Worm (Caenorhabditis elegans): ENCODE results near the gene ztf-14.

The ztf-14 gene

DNA sequence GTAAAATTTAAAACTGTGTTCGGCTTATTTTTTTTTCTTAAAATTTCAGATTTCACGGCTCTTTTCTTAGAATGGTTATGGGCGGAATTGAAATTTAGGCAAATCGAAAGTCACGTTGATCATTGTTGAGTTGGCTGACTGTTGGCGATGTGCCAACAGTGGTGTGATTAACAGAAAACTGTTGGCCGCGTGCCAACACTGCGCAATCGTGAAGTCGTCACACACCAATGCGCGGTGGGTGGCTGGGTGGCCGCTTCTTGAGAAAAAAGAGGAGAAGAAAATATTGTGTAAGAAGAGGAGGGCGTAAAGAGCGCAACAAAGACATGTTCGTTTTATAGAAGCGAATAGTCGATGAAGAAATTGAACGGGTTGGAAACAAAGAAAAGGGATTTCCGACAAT lies 4.8 kb upstream of the ztf-14 start (continued):
- TF ChIP-seq hlh-6 (tag; optimal IDR thresholded peaks at IDR 0.05) (no peak), dmd-4 (tag; optimal IDR thresholded peaks at IDR 0.05; ENCODE audit: borderline replicate concordance) (peak; percentile 14), nhr-232 (tag; optimal IDR thresholded peaks at IDR 0.05) (no peak), pqm-1 (tag; optimal IDR thresholded peaks at IDR 0.05) (no peak), mec-3 (tag; optimal IDR thresholded peaks at IDR 0.05; ENCODE audit: borderline replicate concordance) (no peak), ama-1 (optimal IDR thresholded peaks at IDR 0.05) (peak; percentile 68), pros-1 (tag; optimal IDR thresholded peaks at IDR 0.05) (no peak), sox-2 (GFP tag; IDR thresholded peaks at IDR 0.05) (peak; percentile 55; the same call in 1 of the 2 replicates)

DNA sequence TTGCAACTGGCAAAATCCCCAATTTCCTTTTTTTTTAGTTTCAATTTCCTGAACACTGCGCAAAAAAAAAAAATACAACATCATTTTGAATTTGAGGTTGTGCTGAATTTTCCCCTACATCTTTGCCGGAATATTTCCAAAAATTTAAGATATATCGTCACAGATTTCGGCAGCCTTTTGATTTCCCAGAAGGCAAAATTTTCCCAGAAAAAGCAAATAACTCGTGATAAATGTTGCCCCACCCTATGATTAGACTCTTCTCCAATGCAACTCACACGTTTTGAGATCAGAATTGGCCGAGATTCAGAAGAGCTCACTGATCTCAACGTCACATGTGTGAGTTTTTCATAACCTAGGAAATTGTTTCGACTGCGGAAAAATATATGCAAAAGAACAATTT lies 3.4 kb upstream of the ztf-14 start:
- TF ChIP-seq ceh-18 (tag; optimal IDR thresholded peaks at IDR 0.05): no peak
- TF ChIP-seq ahr-1 (tag; optimal IDR thresholded peaks at IDR 0.05): no peak
- TF ChIP-seq sdc-2 (tag; optimal IDR thresholded peaks at IDR 0.05): no peak
- TF ChIP-seq pros-1 (tag; optimal IDR thresholded peaks at IDR 0.05): no peak
- TF ChIP-seq pat-9 (tag; optimal IDR thresholded peaks at IDR 0.05): no peak
- TF ChIP-seq unc-42 (tag; optimal IDR thresholded peaks at IDR 0.05): no peak
- no peak for TF ChIP-seq hlh-30 (tag; optimal IDR thresholded peaks at IDR 0.05; ENCODE audit: insufficient read depth)
- TF ChIP-seq dmd-4 (tag; optimal IDR thresholded peaks at IDR 0.05; ENCODE audit: borderline replicate concordance): no peak
- TF ChIP-seq F13H6.1 (tag; optimal IDR thresholded peaks at IDR 0.05): no peak
- no peak for TF ChIP-seq fax-1 (tag; optimal IDR thresholded peaks at IDR 0.05)
- no peak for TF ChIP-seq K02D7.2 (tag; optimal IDR thresholded peaks at IDR 0.05)
- no peak for TF ChIP-seq pha-2 (tag; optimal IDR thresholded peaks at IDR 0.05)

DNA sequence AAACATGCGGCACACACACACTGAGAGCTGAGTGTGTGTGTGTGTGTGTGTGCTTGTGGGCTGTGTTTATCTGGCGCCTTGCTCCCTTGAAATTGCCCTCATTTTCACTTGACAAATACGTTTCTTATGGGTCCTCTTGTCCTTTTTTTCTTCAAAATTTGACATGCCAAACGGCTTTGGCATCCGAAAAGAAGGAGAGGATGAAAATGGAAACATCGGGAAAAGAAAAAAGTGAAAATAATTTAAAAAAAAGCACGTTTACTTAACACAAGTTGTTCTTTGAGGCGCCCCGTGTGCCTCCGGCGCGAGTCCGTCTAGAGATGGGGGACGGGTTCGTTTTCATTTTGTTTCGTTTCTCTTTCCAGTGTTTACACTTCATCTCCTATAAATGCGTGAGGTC lies 810 bp upstream of the ztf-14 start:
- TF ChIP-seq ceh-9 (tag; optimal IDR thresholded peaks at IDR 0.05): no peak
- no peak for TF ChIP-seq dve-1 (tag; optimal IDR thresholded peaks at IDR 0.05)
- TF ChIP-seq ceh-34 (tag; optimal IDR thresholded peaks at IDR 0.05): no peak
- TF ChIP-seq fax-1 (tag; optimal IDR thresholded peaks at IDR 0.05): no peak
- TF ChIP-seq ceh-6 (GFP tag; optimal IDR thresholded peaks at IDR 0.05): no peak
- TF ChIP-seq madf-2 (tag; optimal IDR thresholded peaks at IDR 0.05): no peak
- no peak for TF ChIP-seq elt-4 (tag; optimal IDR thresholded peaks at IDR 0.05)
- no peak for TF ChIP-seq eyg-1 (tag; optimal IDR thresholded peaks at IDR 0.05)
- TF ChIP-seq ceh-24 (tag; optimal IDR thresholded peaks at IDR 0.05): no peak
- no peak for TF ChIP-seq lim-6 (tag; optimal IDR thresholded peaks at IDR 0.05)
- TF ChIP-seq ref-2 (tag; optimal IDR thresholded peaks at IDR 0.05): no peak
- no peak for TF ChIP-seq zip-5 (tag; optimal IDR thresholded peaks at IDR 0.05)
- TF ChIP-seq syd-9 (tag; optimal IDR thresholded peaks at IDR 0.05): no peak
- TF ChIP-seq mec-3 (tag; optimal IDR thresholded peaks at IDR 0.05; ENCODE audit: borderline replicate concordance): no peak
- no peak for TF ChIP-seq ceh-22 (tag; optimal IDR thresholded peaks at IDR 0.05)
- no peak for TF ChIP-seq dmd-4 (tag; optimal IDR thresholded peaks at IDR 0.05; ENCODE audit: borderline replicate concordance)
- no peak for TF ChIP-seq pat-9 (tag; optimal IDR thresholded peaks at IDR 0.05)
- no peak for TF ChIP-seq ceh-2 (tag; optimal IDR thresholded peaks at IDR 0.05)
- TF ChIP-seq nhr-11 (tag; optimal IDR thresholded peaks at IDR 0.05): no peak

DNA sequence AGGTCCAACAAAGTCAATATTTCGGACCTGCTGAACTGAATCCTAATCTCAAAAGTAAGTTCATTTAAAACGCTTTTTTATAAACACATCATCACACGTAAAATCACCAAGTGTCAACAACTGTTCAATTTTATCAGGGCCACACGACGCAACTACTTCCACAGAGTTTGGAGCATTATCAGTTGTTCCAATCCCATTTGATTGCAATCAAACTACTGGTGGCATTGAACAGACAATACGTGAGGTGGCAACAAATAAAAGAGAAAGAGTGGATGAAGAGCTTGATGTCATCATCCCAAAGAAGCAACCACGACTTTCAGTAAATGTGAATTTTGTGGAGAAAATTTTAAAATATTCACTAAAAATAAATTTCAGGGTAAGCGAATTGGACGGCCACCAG lies 660 bp downstream of the ztf-14 start:
- no peak for TF ChIP-seq K02D7.2 (tag; optimal IDR thresholded peaks at IDR 0.05)
- peak; percentile 1 for TF ChIP-seq elt-2 (tag; optimal IDR thresholded peaks at IDR 0.05)

DNA sequence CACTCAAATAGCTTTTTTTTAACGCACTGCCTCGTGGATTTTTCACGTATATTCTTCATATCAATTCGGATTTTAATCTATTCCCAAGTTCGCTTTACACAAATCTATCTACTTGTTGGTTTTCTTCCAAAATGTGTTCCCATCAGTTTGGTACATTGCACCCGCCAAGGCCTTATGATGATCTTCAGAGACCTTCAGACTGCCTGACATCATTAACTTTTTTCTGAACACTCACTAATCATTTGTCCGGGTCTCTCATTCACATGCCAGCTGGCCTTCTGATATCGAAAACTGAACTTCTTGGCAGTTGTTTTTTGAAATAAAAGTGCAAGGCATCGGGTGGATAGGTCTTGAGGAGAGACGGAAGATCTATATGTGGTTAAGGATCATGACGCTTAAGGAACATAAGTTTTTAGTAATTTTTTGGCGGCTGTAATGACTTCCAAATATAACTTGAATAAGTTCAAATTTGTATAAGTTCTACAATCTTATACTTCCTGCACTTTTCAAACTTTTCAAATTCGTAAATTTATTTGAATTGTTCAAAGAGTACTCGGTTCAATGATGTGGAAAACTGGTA lies 4.0 kb downstream of the ztf-14 start:
- TF ChIP-seq pqm-1 (tag; optimal IDR thresholded peaks at IDR 0.05) (no peak), lin-11 (tag; optimal IDR thresholded peaks at IDR 0.05) (no peak), fkh-6 (tag; optimal IDR thresholded peaks at IDR 0.05) (no peak), tbx-7 (tag; optimal IDR thresholded peaks at IDR 0.05) (no peak), ceh-48 (tag; optimal IDR thresholded peaks at IDR 0.05) (no peak), madf-2 (tag; optimal IDR thresholded peaks at IDR 0.05) (no peak), odd-2 (tag; optimal IDR thresholded peaks at IDR 0.05) (no peak), ceh-6 (GFP tag; optimal IDR thresholded peaks at IDR 0.05) (no peak), eyg-1 (tag; optimal IDR thresholded peaks at IDR 0.05) (no peak), hlh-15 (tag; optimal IDR thresholded peaks at IDR 0.05) (no peak), hlh-13 (GFP tag; optimal IDR thresholded peaks at IDR 0.05) (no peak), syd-9 (tag; optimal IDR thresholded peaks at IDR 0.05) (no peak), unc-42 (tag; optimal IDR thresholded peaks at IDR 0.05) (no peak), fax-1 (tag; optimal IDR thresholded peaks at IDR 0.05) (no peak), ztf-16 (tag; optimal IDR thresholded peaks at IDR 0.05) (no peak), ceh-34 (tag; optimal IDR thresholded peaks at IDR 0.05) (no peak), sox-2 (GFP tag; IDR thresholded peaks at IDR 0.05) (no peak)

All from whole organism, late embryonic.